Fruit fly (Drosophila melanogaster) whole organism, embryonic: ENCODE measurements around the gene CG14300.
A peak's percentile ranks its signal among the peaks of the same experiment; 100 is the strongest.

Source experiments
- CG13424 ChIP-seq: fragments of 200-800 bp; sonication (Bioruptor generic); optimal IDR thresholded peaks from 2 replicates; lab custom pipeline; 2019; ENCODE audit warnings: missing biosample characterization, mild to moderate bottlenecking, missing genetic modification characterization, moderate library complexity
- CG34422 ChIP-seq: fragments of 200-800 bp; sonication (Bioruptor generic); IDR thresholded peaks from 3 replicates; pipeline ENCODE4 v1.3.6; 2022; ENCODE audit warnings: missing biosample characterization, missing genetic modification characterization
- CG43689 ChIP-seq: fragments of 200-800 bp; sonication (Bioruptor generic); IDR thresholded peaks from 2 replicates; pipeline ENCODE4 v1.3.6; 2022; ENCODE audit warnings: missing biosample characterization, missing genetic modification characterization
- Max ChIP-seq: fragments of 200-800 bp; sonication (Bioruptor generic); optimal IDR thresholded peaks from 2 replicates; lab custom pipeline; 2016; ENCODE audit warnings: missing biosample characterization, mild to moderate bottlenecking, missing genetic modification characterization
- ase ChIP-seq: fragments of 200-800 bp; sonication (Bioruptor generic); IDR thresholded peaks from 3 replicates; pipeline ENCODE4 v1.3.6; 2022; ENCODE audit warnings: missing biosample characterization, missing genetic modification characterization
- az2 ChIP-seq: fragments of 200-800 bp; sonication (Bioruptor generic); optimal IDR thresholded peaks from 3 replicates; lab custom pipeline; 2016; ENCODE audit warnings: missing biosample characterization, missing genetic modification characterization
- croc ChIP-seq: fragments of 200-800 bp; sonication (Bioruptor generic); conservative IDR thresholded peaks from 3 replicates; pipeline ENCODE4 v1.3.6; 2022; ENCODE audit warnings: missing biosample characterization, missing genetic modification characterization
- ind ChIP-seq: fragments of 200-800 bp; sonication (Bioruptor generic); optimal IDR thresholded peaks from 3 replicates; lab custom pipeline; 2016; ENCODE audit warnings: missing biosample characterization, missing genetic modification characterization
- pb ChIP-seq: fragments of 200-800 bp; sonication (Bioruptor generic); optimal IDR thresholded peaks from 3 replicates; lab custom pipeline; 2016; ENCODE audit warnings: missing biosample characterization, missing genetic modification characterization
- ro ChIP-seq: fragments of 200-800 bp; sonication (Bioruptor generic); IDR thresholded peaks from 2 replicates; pipeline ENCODE4 v1.3.6; 2022; ENCODE audit warnings: missing biosample characterization, missing genetic modification characterization
- vvl ChIP-seq: fragments of 200-800 bp; sonication (Bioruptor generic); IDR thresholded peaks from 2 replicates; pipeline ENCODE4 v1.3.6; 2022; ENCODE audit warnings: missing biosample characterization, missing genetic modification characterization
- zen ChIP-seq: fragments of 200-800 bp; sonication (Bioruptor generic); optimal IDR thresholded peaks from 3 replicates; lab custom pipeline; 2018; ENCODE audit warnings: missing biosample characterization, mild to moderate bottlenecking, missing genetic modification characterization, moderate library complexity

dm6 chr3R:18670441-18671111 is 22.9 kb downstream of the CG14300 start:
- TF ChIP-seq CG13424 (tag; lab: Kevin White, UChicago): peak; percentile 67
- TF ChIP-seq CG43689 (GFP tag; lab: Robert Waterston, UW): no peak
- TF ChIP-seq az2 (GFP tag; lab: Kevin White, UChicago): peak; percentile 36
- no peak for TF ChIP-seq ro
- TF ChIP-seq Max (GFP tag; lab: Kevin White, UChicago): peak; percentile 18
- 0 out of 3 replicates have a peak, but pooled peaks have one; percentile 28 for TF ChIP-seq croc
- TF ChIP-seq zen (tag; lab: Kevin White, UChicago): no peak
- TF ChIP-seq pb (GFP tag; lab: Kevin White, UChicago): no peak
- TF ChIP-seq ind (GFP tag; lab: Kevin White, UChicago): peak; percentile 69
- no peak for TF ChIP-seq CG34422
- 0 out of 2 replicates have a peak, but pooled peaks have one; percentile 19 for TF ChIP-seq vvl
- TF ChIP-seq ase (GFP tag; lab: Robert Waterston, UW): no peak
